Fruit fly (Drosophila melanogaster): ENCODE results near the gene ND-15.

Gene ND-15

DNA sequence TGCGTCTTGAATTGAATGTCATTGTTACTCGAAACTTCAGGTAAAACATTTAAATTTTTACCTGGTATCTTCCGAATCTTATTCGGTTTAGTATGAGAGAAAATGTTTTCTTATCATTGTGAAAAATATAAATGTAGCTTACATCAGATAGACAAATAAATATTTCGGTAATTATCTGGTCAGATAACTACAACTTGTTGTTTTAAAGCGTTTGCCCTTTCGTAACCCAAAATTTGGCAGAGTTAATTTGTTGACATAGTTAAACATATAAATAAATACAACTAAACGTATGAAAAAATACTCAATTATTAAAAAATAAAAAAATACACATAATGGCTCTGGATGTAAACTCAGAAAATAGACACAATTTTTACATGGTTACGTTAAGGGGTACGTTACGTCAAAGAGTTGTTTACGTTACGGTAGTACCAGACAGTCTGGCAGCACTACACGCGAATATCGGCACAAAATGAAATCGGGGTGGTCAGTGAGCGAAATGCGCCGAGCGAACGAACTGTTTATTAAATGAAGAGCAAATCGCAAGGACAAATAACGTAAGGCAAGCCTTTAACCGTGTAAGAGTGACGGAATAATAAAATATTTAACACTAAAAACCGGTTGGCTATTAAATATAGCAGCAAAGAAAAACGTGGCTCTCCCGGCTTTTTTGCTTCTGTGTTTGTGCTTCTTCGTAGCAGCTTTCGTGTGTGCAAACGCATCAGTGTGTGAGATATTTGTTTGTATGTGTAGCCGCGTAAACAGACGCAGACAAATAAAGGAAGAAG lies 68.0 kb downstream of the ND-15 start (continued):
- no peak for TF ChIP-seq trh (GFP tag; optimal IDR thresholded peaks at IDR 0.05)
- peak; percentile 41 for TF ChIP-seq Max (GFP tag; optimal IDR thresholded peaks at IDR 0.05)
- TF ChIP-seq CG1233 (GFP tag; optimal IDR thresholded peaks at IDR 0.05): no peak
- no peak for TF ChIP-seq pum (GFP tag; optimal IDR thresholded peaks at IDR 0.05)
- no peak for TF ChIP-seq CG1792 (GFP tag; optimal IDR thresholded peaks at IDR 0.05)
- TF ChIP-seq MBD-R2 (GFP tag; IDR thresholded peaks at IDR 0.05): peak; percentile 45; the same call in 1 of the 2 replicates
- TF ChIP-seq unpg (GFP tag; optimal IDR thresholded peaks at IDR 0.05): no peak
- no peak for TF ChIP-seq emc (GFP tag; optimal IDR thresholded peaks at IDR 0.05)
- TF ChIP-seq CG34224 (GFP tag; IDR thresholded peaks at IDR 0.05; ENCODE audit: partially characterized antibody): peak; percentile 59
- no peak for TF ChIP-seq CG10543 (GFP tag; optimal IDR thresholded peaks at IDR 0.05)
- peak; percentile 31 for TF ChIP-seq sens (GFP tag)
- TF ChIP-seq pnt (GFP tag; optimal IDR thresholded peaks at IDR 0.05): no peak
- no peak for TF ChIP-seq CG32532 (GFP tag; IDR thresholded peaks at IDR 0.05)
- no peak for TF ChIP-seq fu2 (GFP tag; optimal IDR thresholded peaks at IDR 0.05)
- TF ChIP-seq Trl (optimal IDR thresholded peaks at IDR 0.05): peak in 1 of 2 experiments; percentile 28
- no peak for TF ChIP-seq Trl (GFP tag; optimal IDR thresholded peaks at IDR 0.05)
- TF ChIP-seq Dip2 (GFP tag; IDR thresholded peaks at IDR 0.05): no peak
- TF ChIP-seq vvl (GFP tag; IDR thresholded peaks at IDR 0.05): no peak
- no peak for TF ChIP-seq CG3838 (GFP tag; optimal IDR thresholded peaks at IDR 0.05)
- TF ChIP-seq CG3065 (GFP tag; optimal IDR thresholded peaks at IDR 0.05): no peak
- TF ChIP-seq BEAF-32 (GFP tag; optimal IDR thresholded peaks at IDR 0.05): peak; percentile 58
- TF ChIP-seq scrt (GFP tag; optimal IDR thresholded peaks at IDR 0.05): no peak
- peak in 1 of 3 experiments; percentile 39 for TF ChIP-seq Stat92E (GFP tag; optimal IDR thresholded peaks at IDR 0.05)
- no peak for TF ChIP-seq CG13424 (tag; optimal IDR thresholded peaks at IDR 0.05)
- no peak for TF ChIP-seq CG1602 (GFP tag; optimal IDR thresholded peaks at IDR 0.05)
- no peak for TF ChIP-seq NFAT (GFP tag; IDR thresholded peaks at IDR 0.05)
- peak; percentile 72 for TF ChIP-seq CG13287 (GFP tag; IDR thresholded peaks at IDR 0.05; ENCODE audit: partially characterized antibody)
- TF ChIP-seq CG8765 (GFP tag; IDR thresholded peaks at IDR 0.05): no peak
- TF ChIP-seq ranshi (GFP tag; IDR thresholded peaks at IDR 0.05): no peak
- no peak for TF ChIP-seq CrebB (tag; optimal IDR thresholded peaks at IDR 0.05)
- TF ChIP-seq dm (GFP tag; optimal IDR thresholded peaks at IDR 0.05): peak; percentile 2
- TF ChIP-seq jing (GFP tag; optimal IDR thresholded peaks at IDR 0.05): no peak
- TF ChIP-seq CG10654 (GFP tag; optimal IDR thresholded peaks at IDR 0.05): no peak
- no peak for TF ChIP-seq ERR (GFP tag; optimal IDR thresholded peaks at IDR 0.05)
- no peak for TF ChIP-seq CG7745 (tag; optimal IDR thresholded peaks at IDR 0.05)
- TF ChIP-seq CG9215 (GFP tag; IDR thresholded peaks at IDR 0.05): no peak
- no peak for TF ChIP-seq Sox100B (GFP tag; optimal IDR thresholded peaks at IDR 0.05)
- no peak for TF ChIP-seq hbn (GFP tag; IDR thresholded peaks at IDR 0.05; ENCODE audit: partially characterized antibody)
- TF ChIP-seq CG5245 (GFP tag; optimal IDR thresholded peaks at IDR 0.05): no peak
- no peak for TF ChIP-seq Lim3 (GFP tag; IDR thresholded peaks at IDR 0.05)
- no peak for TF ChIP-seq NC2β (GFP tag; optimal IDR thresholded peaks at IDR 0.05)
- TF ChIP-seq sna (GFP tag; IDR thresholded peaks at IDR 0.05; ENCODE audit: partially characterized antibody): no peak
- TF ChIP-seq crc (GFP tag; optimal IDR thresholded peaks at IDR 0.05): no peak
- no peak for TF ChIP-seq tll (GFP tag; optimal IDR thresholded peaks at IDR 0.05)
- TF ChIP-seq CG10959 (GFP tag; IDR thresholded peaks at IDR 0.05): no peak
- TF ChIP-seq CG11723 (GFP tag; optimal IDR thresholded peaks at IDR 0.05): no peak
- TF ChIP-seq HLH4C (GFP tag; IDR thresholded peaks at IDR 0.05; ENCODE audit: partially characterized antibody): no peak
- TF ChIP-seq grau (tag; optimal IDR thresholded peaks at IDR 0.05): no peak
- TF ChIP-seq Aef1 (GFP tag; IDR thresholded peaks at IDR 0.05): no peak
- TF ChIP-seq CG2875 (GFP tag; optimal IDR thresholded peaks at IDR 0.05): no peak
